Fruit fly (Drosophila melanogaster): ENCODE measurements around the gene CG4956.

Gene CG4956

dm6 chr3R:25759430-25759829 is 18.7 kb downstream of the CG4956 start:
- TF ChIP-seq CG15336 (GFP tag; IDR thresholded peaks at IDR 0.05) (peak; percentile 36; the same call in 1 of the 2 replicates), eg (GFP tag; IDR thresholded peaks at IDR 0.05) (peak; percentile 76), CG8119 (GFP tag; IDR thresholded peaks at IDR 0.05) (peak; percentile 49; the same call in 2 of the 3 replicates), CG8632 (GFP tag; optimal IDR thresholded peaks at IDR 0.05) (peak; percentile 60), Blimp-1 (GFP tag; optimal IDR thresholded peaks at IDR 0.05) (no peak), Ets96B (tag; optimal IDR thresholded peaks at IDR 0.05) (no peak), acj6 (GFP tag; optimal IDR thresholded peaks at IDR 0.05) (peak; percentile 20), Eip78C (GFP tag) (peak; percentile 41), CG6276 (GFP tag; optimal IDR thresholded peaks at IDR 0.05) (peak; percentile 50), net (GFP tag; optimal IDR thresholded peaks at IDR 0.05) (peak; percentile 52), vri (GFP tag; optimal IDR thresholded peaks at IDR 0.05) (peak; percentile 8), CG7368 (GFP tag; optimal IDR thresholded peaks at IDR 0.05) (no peak), CG34406 (GFP tag; optimal IDR thresholded peaks at IDR 0.05) (peak; percentile 38), pdm3 (GFP tag; optimal IDR thresholded peaks at IDR 0.05) (peak; percentile 28)

dm6 chr3R:25755864-25756507 is 22.1 kb downstream of the CG4956 start:
- no peak for TF ChIP-seq achi (GFP tag; optimal IDR thresholded peaks at IDR 0.05)
- TF ChIP-seq svp (GFP tag): peak; percentile 87

DNA sequence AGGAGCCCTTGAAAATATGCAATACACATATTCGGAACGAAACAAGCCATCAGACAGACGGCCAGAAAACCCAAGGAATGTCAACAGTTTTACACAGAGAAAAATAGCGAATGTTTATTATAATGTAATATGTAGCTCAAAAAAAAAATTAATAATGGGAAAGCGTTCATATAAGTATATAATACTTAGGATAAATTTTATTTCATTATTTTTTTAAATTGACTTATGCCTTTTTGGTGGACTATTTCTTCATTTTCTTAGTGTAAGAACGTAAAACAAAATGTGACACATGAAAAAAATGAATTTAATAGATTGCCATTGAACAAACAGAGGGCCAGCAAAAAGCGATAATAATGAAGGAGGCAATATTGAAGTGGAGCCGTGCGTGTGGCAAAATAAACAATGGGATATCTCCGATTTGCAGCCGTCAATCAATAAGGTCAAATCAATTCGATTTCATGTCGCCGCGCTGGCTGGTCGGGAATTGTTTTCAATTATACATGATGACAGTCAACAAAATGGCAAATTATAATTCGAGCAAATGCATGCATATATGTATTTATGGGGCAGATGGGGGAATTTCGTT is 23.2 kb downstream of the CG4956 start:
- TF ChIP-seq dsx (GFP tag; optimal IDR thresholded peaks at IDR 0.05; ENCODE audit: poor library complexity, severe bottlenecking): peak; percentile 47
- no peak for TF ChIP-seq CG9139 (GFP tag; optimal IDR thresholded peaks at IDR 0.05)
- peak; percentile 8 for TF ChIP-seq topi (GFP tag; optimal IDR thresholded peaks at IDR 0.05)
- TF ChIP-seq Hr38 (GFP tag; optimal IDR thresholded peaks at IDR 0.05): no peak
- TF ChIP-seq cyc (GFP tag; optimal IDR thresholded peaks at IDR 0.05): no peak
- no peak for TF ChIP-seq pdm3 (GFP tag; optimal IDR thresholded peaks at IDR 0.05)
- no peak for TF ChIP-seq CG10669 (GFP tag; optimal IDR thresholded peaks at IDR 0.05)
- TF ChIP-seq Ets96B (tag; optimal IDR thresholded peaks at IDR 0.05): no peak
- no peak for TF ChIP-seq Eip93F (GFP tag; optimal IDR thresholded peaks at IDR 0.05)
- TF ChIP-seq CG1621 (tag; optimal IDR thresholded peaks at IDR 0.05): no peak
- no peak for TF ChIP-seq eg (GFP tag; IDR thresholded peaks at IDR 0.05)
- TF ChIP-seq CG3032 (tag; optimal IDR thresholded peaks at IDR 0.05): peak; percentile 15
- TF ChIP-seq Lpt (GFP tag; optimal IDR thresholded peaks at IDR 0.05): no peak
- peak; percentile 47 for TF ChIP-seq fkh (GFP tag; optimal IDR thresholded peaks at IDR 0.05)
- no peak for TF ChIP-seq Sox14 (GFP tag; optimal IDR thresholded peaks at IDR 0.05)
- peak; percentile 85 for TF ChIP-seq Eip78C (GFP tag)
- TF ChIP-seq CG6808 (GFP tag; optimal IDR thresholded peaks at IDR 0.05): no peak
- TF ChIP-seq Blimp-1 (GFP tag; optimal IDR thresholded peaks at IDR 0.05): no peak
- TF ChIP-seq fd85E (GFP tag; optimal IDR thresholded peaks at IDR 0.05): no peak
- TF ChIP-seq CG11294 (GFP tag; IDR thresholded peaks at IDR 0.05): no peak
- TF ChIP-seq svp (GFP tag): peak; percentile 91
- 0 out of 2 replicates have a peak, but pooled peaks have one; percentile 15 for TF ChIP-seq Gug (GFP tag; IDR thresholded peaks at IDR 0.05)

DNA sequence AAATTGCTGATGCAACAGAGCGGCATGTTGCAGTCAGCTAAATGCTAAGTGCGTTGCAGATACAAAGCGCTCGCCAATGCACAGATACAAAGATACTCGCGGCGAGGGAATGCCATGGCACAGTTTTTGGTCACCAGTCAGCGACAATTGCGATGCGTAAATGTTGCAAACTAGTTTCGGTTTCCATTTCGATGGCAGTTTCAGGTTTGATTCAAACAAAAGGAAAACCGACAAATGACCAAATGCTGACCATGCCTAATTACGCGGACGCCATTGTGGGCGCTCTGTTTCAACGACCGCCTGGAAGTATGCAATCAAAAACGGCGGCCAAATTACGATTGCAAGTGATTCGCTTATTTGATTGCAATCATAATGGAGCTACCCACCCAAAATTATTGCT is 24.3 kb downstream of the CG4956 start:
- TF ChIP-seq dsx (GFP tag; optimal IDR thresholded peaks at IDR 0.05; ENCODE audit: poor library complexity, severe bottlenecking): peak; percentile 60
- TF ChIP-seq CG6163 (GFP tag; IDR thresholded peaks at IDR 0.05): 0 out of 3 replicates have a peak, but pooled peaks have one; percentile 33
- no peak for TF ChIP-seq achi (GFP tag; optimal IDR thresholded peaks at IDR 0.05)
- TF ChIP-seq CG8319 (GFP tag; optimal IDR thresholded peaks at IDR 0.05): no peak
- TF ChIP-seq Eip78C (GFP tag): peak; percentile 55
- no peak for TF ChIP-seq CG16779 (tag; optimal IDR thresholded peaks at IDR 0.05)
- no peak for TF ChIP-seq Sox15 (GFP tag; optimal IDR thresholded peaks at IDR 0.05)
- TF ChIP-seq CG6276 (GFP tag; optimal IDR thresholded peaks at IDR 0.05): peak; percentile 68
- no peak for TF ChIP-seq CG1621 (tag; optimal IDR thresholded peaks at IDR 0.05)
- TF ChIP-seq CG6808 (GFP tag; optimal IDR thresholded peaks at IDR 0.05): no peak

Measured in whole organism, prepupa.